Fruit fly (Drosophila melanogaster) whole organism, embryonic: ENCODE results near the gene eIF4H2.

ENCODE experiments used
- Atf3 ChIP-seq: fragments of 200-800 bp; sonication (Bioruptor generic); optimal IDR thresholded peaks from 3 replicates; lab custom pipeline; 2016; ENCODE audit warnings: missing biosample characterization, missing genetic modification characterization
- B-H1 ChIP-seq: fragments of 200-800 bp; sonication (Bioruptor generic); IDR thresholded peaks from 3 replicates; pipeline ENCODE4 v1.3.6; 2022; ENCODE audit warnings: missing biosample characterization, missing genetic modification characterization
- B-H2 ChIP-seq: fragments of 200-800 bp; sonication (Bioruptor generic); optimal IDR thresholded peaks from 2 replicates; lab custom pipeline; 2018; ENCODE audit warnings: missing biosample characterization, mild to moderate bottlenecking, missing genetic modification characterization
- C15 ChIP-seq: fragments of 200-800 bp; sonication (Bioruptor generic); IDR thresholded peaks from 3 replicates; pipeline ENCODE4 v1.3.6; 2022; ENCODE audit warnings: missing biosample characterization, missing genetic modification characterization
- CG10543 ChIP-seq: fragments of 200-800 bp; sonication (Bioruptor generic); optimal IDR thresholded peaks from 3 replicates; lab custom pipeline; 2017; ENCODE audit warnings: missing biosample characterization, mild to moderate bottlenecking, missing genetic modification characterization, moderate library complexity
- CG11504 ChIP-seq: fragments of 200-800 bp; sonication (Bioruptor generic); optimal IDR thresholded peaks from 3 replicates; lab custom pipeline; 2019; ENCODE audit warnings: missing biosample characterization, mild to moderate bottlenecking, missing genetic modification characterization, moderate library complexity
- CG13775 ChIP-seq: fragments of 200-800 bp; sonication (Bioruptor generic); optimal IDR thresholded peaks from 3 replicates; lab custom pipeline; 2017; ENCODE audit warnings: missing biosample characterization, mild to moderate bottlenecking, missing genetic modification characterization
- CG15479 ChIP-seq: fragments of 200-800 bp; sonication (Bioruptor generic); optimal IDR thresholded peaks from 3 replicates; lab custom pipeline; 2019; ENCODE audit warnings: missing biosample characterization, mild to moderate bottlenecking, missing genetic modification characterization, moderate library complexity
- CG15601 ChIP-seq: fragments of 200-800 bp; sonication (Bioruptor generic); optimal IDR thresholded peaks from 3 replicates; lab custom pipeline; 2019; ENCODE audit warnings: missing biosample characterization, mild to moderate bottlenecking, missing genetic modification characterization, moderate library complexity
- CG17359 ChIP-seq: fragments of 200-800 bp; sonication (Bioruptor generic); optimal IDR thresholded peaks from 3 replicates; lab custom pipeline; 2018; ENCODE audit warnings: missing biosample characterization, mild to moderate bottlenecking, missing genetic modification characterization, moderate library complexity
- CG2129 ChIP-seq: fragments of 200-800 bp; sonication (Bioruptor generic); IDR thresholded peaks from 2 replicates; pipeline ENCODE4 v1.3.6; 2022; ENCODE audit warnings: missing biosample characterization, missing genetic modification characterization; ENCODE audit not compliant: partially characterized antibody
- CG34376 ChIP-seq: fragments of 200-800 bp; sonication (Bioruptor generic); optimal IDR thresholded peaks from 2 replicates; lab custom pipeline; 2018; ENCODE audit warnings: missing biosample characterization, mild to moderate bottlenecking, missing genetic modification characterization
- CG4707 ChIP-seq: fragments of 200-800 bp; sonication (Bioruptor generic); optimal IDR thresholded peaks from 2 replicates; lab custom pipeline; 2018; ENCODE audit warnings: missing biosample characterization, mild to moderate bottlenecking, missing genetic modification characterization, moderate library complexity
- CG6683 ChIP-seq: fragments of 200-800 bp; sonication (Bioruptor generic); optimal IDR thresholded peaks from 2 replicates; lab custom pipeline; 2017; ENCODE audit warnings: missing biosample characterization, mild to moderate bottlenecking, missing genetic modification characterization, missing genetic modification reagents
- CG7963 ChIP-seq: fragments of 200-800 bp; sonication (Bioruptor generic); IDR thresholded peaks from 3 replicates; pipeline ENCODE4 v1.3.6; 2022; ENCODE audit warnings: missing biosample characterization, missing genetic modification characterization; ENCODE audit not compliant: partially characterized antibody
- CrebB ChIP-seq: fragments of 200-800 bp; sonication (Bioruptor generic); optimal IDR thresholded peaks from 3 replicates; lab custom pipeline; 2018; ENCODE audit warnings: missing biosample characterization, mild to moderate bottlenecking, missing genetic modification characterization
- D19A ChIP-seq: fragments of 200-800 bp; optimal IDR thresholded peaks from 3 replicates; lab custom pipeline; 2019; ENCODE audit warnings: missing biosample characterization, mild to moderate bottlenecking, missing genetic modification characterization, moderate library complexity
- Dll ChIP-seq: fragments of 200-800 bp; sonication (Bioruptor generic); IDR thresholded peaks from 4 replicates; pipeline ENCODE4 v1.3.6; 2022; ENCODE audit warnings: missing biosample characterization, missing genetic modification characterization; ENCODE audit not compliant: partially characterized antibody
- Hand ChIP-seq: fragments of 200-800 bp; sonication (Bioruptor generic); optimal IDR thresholded peaks from 2 replicates; lab custom pipeline; 2017; ENCODE audit warnings: mild to moderate bottlenecking, missing biosample characterization, missing genetic modification reagents, missing genetic modification characterization
- Nf-YB ChIP-seq: fragments of 200-800 bp; sonication (Bioruptor generic); optimal IDR thresholded peaks from 3 replicates; lab custom pipeline; 2019; ENCODE audit warnings: missing biosample characterization, mild to moderate bottlenecking, missing genetic modification characterization, moderate library complexity
- NfI ChIP-seq: fragments of 200-800 bp; sonication (Bioruptor generic); optimal IDR thresholded peaks from 3 replicates; lab custom pipeline; 2018; ENCODE audit warnings: missing biosample characterization, mild to moderate bottlenecking, missing genetic modification characterization, moderate library complexity
- Rfx ChIP-seq: fragments of 200-800 bp; sonication (Bioruptor generic); IDR thresholded peaks from 2 replicates; pipeline ENCODE4 v1.3.6; 2022; ENCODE audit warnings: missing biosample characterization, missing genetic modification characterization
- Rx ChIP-seq: fragments of 200-800 bp; sonication (Bioruptor generic); IDR thresholded peaks from 2 replicates; pipeline ENCODE4 v1.3.6; 2022; ENCODE audit warnings: missing biosample characterization, missing genetic modification characterization
- Sox100B ChIP-seq: fragments of 200-800 bp; sonication (Bioruptor generic); optimal IDR thresholded peaks from 3 replicates; lab custom pipeline; 2018; ENCODE audit warnings: missing biosample characterization, mild to moderate bottlenecking, missing genetic modification characterization
- Sox102F ChIP-seq: fragments of 200-800 bp; sonication (Bioruptor generic); optimal IDR thresholded peaks from 2 replicates; lab custom pipeline; 2018; ENCODE audit warnings: missing biosample characterization, mild to moderate bottlenecking, missing genetic modification characterization, moderate library complexity
- Stat92E ChIP-seq, 3 experiments: fragments of >200 bp in 2 of 3; fragments of 200-800 bp in 1 of 3; sonication (Bioruptor generic) in 1 of 3; optimal IDR thresholded peaks; 2 replicates each; lab custom pipeline; 2017 to 2019; ENCODE audit warnings: missing biosample characterization in 3 of 3, missing genetic modification characterization in 3 of 3, mild to moderate bottlenecking in 1 of 3, moderate library complexity in 1 of 3
- Tbp ChIP-seq: fragments of >200 bp; optimal IDR thresholded peaks from 2 replicates; lab custom pipeline; 2018; ENCODE audit warnings: missing biosample characterization, missing genetic modification characterization
- Trl ChIP-seq, 3 experiments: fragments of >200 bp in 2 of 3; fragments of 200-800 bp in 1 of 3; sonication (Bioruptor generic) in 1 of 3; optimal IDR thresholded peaks; 2 replicates in 1 of 3; 3 replicates in 2 of 3; lab custom pipeline; 2016 to 2017; ENCODE audit warnings: missing biosample characterization in 1 of 3, missing genetic modification characterization in 1 of 3
- bsh ChIP-seq, 2 experiments: fragments of 200-800 bp; sonication (Bioruptor generic); optimal IDR thresholded peaks; 2 replicates each; lab custom pipeline; 2017 to 2018; ENCODE audit warnings: mild to moderate bottlenecking in 2 of 2, missing biosample characterization in 2 of 2, missing genetic modification characterization in 2 of 2, moderate library complexity in 1 of 2
- cg ChIP-seq: fragments of 200-800 bp; sonication (Bioruptor generic); optimal IDR thresholded peaks from 3 replicates; lab custom pipeline; 2019; ENCODE audit warnings: missing biosample characterization, mild to moderate bottlenecking, missing genetic modification characterization, moderate library complexity
- crol ChIP-seq: fragments of 200-800 bp; sonication (Bioruptor generic); IDR thresholded peaks from 2 replicates; pipeline ENCODE4 v1.3.6; 2022; ENCODE audit warnings: missing biosample characterization, missing genetic modification characterization
- da ChIP-seq: fragments of 200-800 bp; sonication (Bioruptor generic); optimal IDR thresholded peaks from 2 replicates; lab custom pipeline; 2016; ENCODE audit warnings: missing biosample characterization, missing genetic modification characterization
- danr ChIP-seq: fragments of 200-800 bp; sonication (Bioruptor generic); IDR thresholded peaks from 2 replicates; pipeline ENCODE4 v1.3.6; 2022; ENCODE audit warnings: missing biosample characterization, missing genetic modification characterization
- emc ChIP-seq: fragments of 200-800 bp; sonication (Bioruptor generic); optimal IDR thresholded peaks from 2 replicates; lab custom pipeline; 2016; ENCODE audit warnings: missing biosample characterization, missing genetic modification characterization
- ftz-f1 ChIP-seq: fragments of 200-800 bp; sonication (Bioruptor generic); optimal IDR thresholded peaks from 2 replicates; lab custom pipeline; 2016; ENCODE audit warnings: missing biosample characterization, missing genetic modification characterization
- gcm ChIP-seq: fragments of 200-800 bp; sonication (Bioruptor generic); optimal IDR thresholded peaks from 2 replicates; lab custom pipeline; 2019; ENCODE audit warnings: missing biosample characterization, mild to moderate bottlenecking, missing genetic modification characterization, moderate library complexity
- hkb ChIP-seq, 2 experiments: fragments of 200-800 bp in 1 of 2; fragments of >200 bp in 1 of 2; sonication (Bioruptor generic) in 1 of 2; IDR thresholded peaks in 1 of 2; optimal IDR thresholded peaks in 1 of 2; 2 replicates each; pipeline versions ENCODE4 v1.3.6 to Lab custom; 2017 to 2022; ENCODE audit warnings: missing biosample characterization in 1 of 2, missing genetic modification characterization in 1 of 2
- klu ChIP-seq: fragments of 200-800 bp; sonication (Bioruptor generic); IDR thresholded peaks from 2 replicates; pipeline ENCODE4 v1.3.6; 2022; ENCODE audit warnings: missing biosample characterization, missing genetic modification characterization
- knrl ChIP-seq: fragments of 200-800 bp; sonication (Bioruptor generic); IDR thresholded peaks from 3 replicates; pipeline ENCODE4 v1.3.6; 2022; ENCODE audit warnings: missing biosample characterization, missing genetic modification characterization; ENCODE audit not compliant: partially characterized antibody
- nmo ChIP-seq: fragments of 200-800 bp; sonication (Bioruptor generic); optimal IDR thresholded peaks from 2 replicates; lab custom pipeline; 2018; ENCODE audit warnings: missing biosample characterization, mild to moderate bottlenecking, missing genetic modification characterization, moderate library complexity
- psq ChIP-seq: fragments of 200-800 bp; sonication (Bioruptor generic); optimal IDR thresholded peaks from 2 replicates; lab custom pipeline; 2017; ENCODE audit warnings: missing biosample characterization, missing genetic modification characterization
- pzg ChIP-seq: fragments of 200-800 bp; sonication (Bioruptor generic); optimal IDR thresholded peaks from 3 replicates; lab custom pipeline; 2018; ENCODE audit warnings: missing biosample characterization, mild to moderate bottlenecking, missing genetic modification characterization, moderate library complexity
- ranshi ChIP-seq: fragments of 200-800 bp; sonication (Bioruptor generic); IDR thresholded peaks from 2 replicates; pipeline ENCODE4 v1.3.6; 2022; ENCODE audit warnings: missing biosample characterization, missing genetic modification characterization
- sima ChIP-seq: fragments of 200-800 bp; sonication (Bioruptor generic); optimal IDR thresholded peaks from 2 replicates; lab custom pipeline; 2016; ENCODE audit warnings: missing biosample characterization, missing genetic modification characterization
- ssp ChIP-seq: fragments of 200-800 bp; sonication (Bioruptor generic); IDR thresholded peaks from 2 replicates; pipeline ENCODE4 v1.3.6; 2022; ENCODE audit warnings: missing biosample characterization, missing genetic modification characterization
- trh ChIP-seq: fragments of 200-800 bp; sonication (Bioruptor generic); optimal IDR thresholded peaks from 2 replicates; lab custom pipeline; 2016; ENCODE audit warnings: missing biosample characterization, missing genetic modification characterization
- unc-4 ChIP-seq: fragments of 200-800 bp; sonication (Bioruptor generic); IDR thresholded peaks from 2 replicates; pipeline ENCODE4 v1.3.6; 2022; ENCODE audit warnings: missing biosample characterization, missing genetic modification characterization; ENCODE audit not compliant: partially characterized antibody
- zen ChIP-seq: fragments of 200-800 bp; sonication (Bioruptor generic); optimal IDR thresholded peaks from 3 replicates; lab custom pipeline; 2018; ENCODE audit warnings: missing biosample characterization, mild to moderate bottlenecking, missing genetic modification characterization, moderate library complexity

eIF4H2 gene

DNA sequence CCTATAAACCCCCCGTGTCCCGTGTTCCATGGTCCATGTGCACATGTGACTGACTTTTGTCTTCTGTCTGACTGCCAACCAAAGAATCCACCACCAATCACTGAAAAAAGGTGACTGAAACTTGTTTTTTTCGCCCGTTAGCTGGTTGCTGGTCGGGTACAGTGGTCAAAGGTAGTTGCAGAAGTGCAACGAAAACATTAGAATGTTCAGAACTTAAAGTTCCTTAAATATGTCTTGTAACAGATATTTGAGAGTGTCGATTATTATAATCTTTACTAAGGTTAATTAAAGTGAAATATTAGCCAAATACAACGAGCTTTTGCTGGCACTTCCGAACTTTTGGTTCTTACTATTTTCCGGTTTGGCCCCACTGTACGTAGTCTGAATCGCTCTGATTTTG is 35.3 kb downstream of the eIF4H2 start (continued):
- TF ChIP-seq CG2129 (GFP tag; lab: Robert Waterston, UW) = no peak
- TF ChIP-seq emc (GFP tag; lab: Kevin White, UChicago) = no peak
- TF ChIP-seq Rfx (GFP tag; lab: Robert Waterston, UW) = peak; percentile 11; the same call in 1 of the 2 replicates
- peak; percentile 52 for TF ChIP-seq Sox102F
- TF ChIP-seq Sox100B (GFP tag; lab: Kevin White, UChicago) = peak; percentile 51
- TF ChIP-seq CG13775 (GFP tag; lab: Kevin White, UChicago) = peak; percentile 16
- TF ChIP-seq crol = no peak
- TF ChIP-seq NfI (GFP tag; lab: Kevin White, UChicago) = peak; percentile 21
- no peak for TF ChIP-seq hkb (optimal IDR thresholded peaks at IDR 0.05; lab: Kevin White, UChicago)
- peak; percentile 61; the same call in 1 of the 2 replicates for TF ChIP-seq hkb (GFP tag; IDR thresholded peaks at IDR 0.05; lab: Robert Waterston, UW)
- no peak for TF ChIP-seq Trl (optimal IDR thresholded peaks at IDR 0.05; lab: Kevin White, UChicago)
- peak; percentile 4 for TF ChIP-seq Trl (GFP tag; optimal IDR thresholded peaks at IDR 0.05; lab: Kevin White, UChicago)
- TF ChIP-seq bsh (GFP tag; optimal IDR thresholded peaks at IDR 0.05; lab: Kevin White, UChicago) = peak in 1 of 2 experiments; percentile 77
- TF ChIP-seq CG15479 (GFP tag; lab: Kevin White, UChicago) = no peak
- no peak for TF ChIP-seq B-H2 (GFP tag; lab: Kevin White, UChicago)
- peak; percentile 34; the same call in 1 of the 2 replicates for TF ChIP-seq Rx
- no peak for TF ChIP-seq Tbp (GFP tag; lab: Kevin White, UChicago)
- no peak for TF ChIP-seq trh (GFP tag; lab: Kevin White, UChicago)
- TF ChIP-seq CG7963 = no peak
- no peak for TF ChIP-seq CrebB
- peak; percentile 52 for TF ChIP-seq zen (tag; lab: Kevin White, UChicago)
- peak; percentile 68 for TF ChIP-seq CG11504 (tag; lab: Kevin White, UChicago)
- TF ChIP-seq C15 (GFP tag; lab: Robert Waterston, UW) = no peak
- no peak; the same call in 2 of the 3 replicates for TF ChIP-seq knrl
- TF ChIP-seq Nf-YB (GFP tag; lab: Kevin White, UChicago) = peak; percentile 37
- TF ChIP-seq ftz-f1 = no peak
- TF ChIP-seq ssp = no peak
- TF ChIP-seq CG15601 (tag; lab: Kevin White, UChicago) = peak; percentile 45
- peak; percentile 61 for TF ChIP-seq D19A (tag; lab: Kevin White, UChicago)
- no peak for TF ChIP-seq unc-4
- no peak for TF ChIP-seq Dll
- TF ChIP-seq CG17359 (tag; lab: Kevin White, UChicago) = peak; percentile 55
- TF ChIP-seq Atf3 (GFP tag; lab: Kevin White, UChicago) = no peak
- no peak for TF ChIP-seq pzg (GFP tag; lab: Kevin White, UChicago)
- TF ChIP-seq danr (GFP tag; lab: Robert Waterston, UW) = no peak
- peak; percentile 22 for TF ChIP-seq CG6683 (GFP tag; lab: Kevin White, UChicago)
- TF ChIP-seq cg = no peak
- peak; percentile 24; the same call in 1 of the 3 replicates for TF ChIP-seq B-H1
- TF ChIP-seq da (GFP tag; lab: Kevin White, UChicago) = no peak
- peak; percentile 77 for TF ChIP-seq CG4707 (GFP tag; lab: Kevin White, UChicago)
- TF ChIP-seq gcm = peak; percentile 24
- TF ChIP-seq psq (GFP tag; lab: Kevin White, UChicago) = no peak
- no peak for TF ChIP-seq CG34376 (GFP tag; lab: Kevin White, UChicago)
- TF ChIP-seq klu = no peak
- TF ChIP-seq ranshi = no peak
- TF ChIP-seq Stat92E (GFP tag; optimal IDR thresholded peaks at IDR 0.05; lab: Kevin White, UChicago) = no peak
- TF ChIP-seq sima (GFP tag; lab: Kevin White, UChicago) = no peak
- peak; percentile 63 for TF ChIP-seq nmo
- no peak for TF ChIP-seq Hand
- no peak for TF ChIP-seq CG10543 (GFP tag; lab: Kevin White, UChicago)
